Fruit fly (Drosophila melanogaster) whole organism, embryonic: ENCODE measurements around the gene CG42579.

Source experiments
- Atf3 ChIP-seq: fragments of 200-800 bp; sonication (Bioruptor generic); optimal IDR thresholded peaks from 3 replicates; lab custom pipeline; 2016; ENCODE audit warnings: missing biosample characterization, missing genetic modification characterization
- BtbVII ChIP-seq: fragments of 200-800 bp; sonication (Bioruptor generic); optimal IDR thresholded peaks from 3 replicates; lab custom pipeline; 2017; ENCODE audit warnings: missing biosample characterization, mild to moderate bottlenecking, missing genetic modification characterization
- CG10209 ChIP-seq: fragments of 200-800 bp; sonication (Bioruptor generic); optimal IDR thresholded peaks from 3 replicates; lab custom pipeline; 2017; ENCODE audit warnings: missing biosample characterization, mild to moderate bottlenecking, missing genetic modification characterization, missing genetic modification reagents
- CG10274 ChIP-seq: fragments of 200-800 bp; sonication (Bioruptor generic); optimal IDR thresholded peaks from 3 replicates; lab custom pipeline; 2017; ENCODE audit warnings: missing biosample characterization, mild to moderate bottlenecking, missing genetic modification characterization
- CG11398 ChIP-seq: fragments of 200-800 bp; sonication (Bioruptor generic); optimal IDR thresholded peaks from 2 replicates; lab custom pipeline; 2016; ENCODE audit warnings: missing biosample characterization, missing genetic modification characterization
- CG12155 ChIP-seq: fragments of 200-800 bp; sonication (Bioruptor generic); optimal IDR thresholded peaks from 3 replicates; lab custom pipeline; 2016; ENCODE audit warnings: missing biosample characterization, missing genetic modification characterization
- CG13424 ChIP-seq: fragments of 200-800 bp; sonication (Bioruptor generic); optimal IDR thresholded peaks from 2 replicates; lab custom pipeline; 2019; ENCODE audit warnings: missing biosample characterization, mild to moderate bottlenecking, missing genetic modification characterization, moderate library complexity
- CG13775 ChIP-seq: fragments of 200-800 bp; sonication (Bioruptor generic); optimal IDR thresholded peaks from 3 replicates; lab custom pipeline; 2017; ENCODE audit warnings: missing biosample characterization, mild to moderate bottlenecking, missing genetic modification characterization
- CG14050 ChIP-seq: fragments of 200-800 bp; sonication (Bioruptor generic); IDR thresholded peaks from 3 replicates; pipeline ENCODE4 v1.3.6; 2022; ENCODE audit warnings: missing biosample characterization, missing genetic modification characterization
- CG1529 ChIP-seq: fragments of 200-800 bp; sonication (Bioruptor generic); optimal IDR thresholded peaks from 3 replicates; lab custom pipeline; 2018; ENCODE audit warnings: missing biosample characterization, missing genetic modification characterization
- CG15601 ChIP-seq: fragments of 200-800 bp; sonication (Bioruptor generic); optimal IDR thresholded peaks from 3 replicates; lab custom pipeline; 2019; ENCODE audit warnings: missing biosample characterization, mild to moderate bottlenecking, missing genetic modification characterization, moderate library complexity
- CG1603 ChIP-seq: fragments of 200-800 bp; sonication (Bioruptor generic); optimal IDR thresholded peaks from 2 replicates; lab custom pipeline; 2019; ENCODE audit warnings: missing biosample characterization, mild to moderate bottlenecking, missing genetic modification characterization, moderate library complexity
- CG1647 ChIP-seq: fragments of 200-800 bp; sonication (Bioruptor generic); optimal IDR thresholded peaks from 3 replicates; lab custom pipeline; 2016; ENCODE audit warnings: missing biosample characterization, missing genetic modification characterization
- CG16863 ChIP-seq: fragments of 200-800 bp; sonication (Bioruptor generic); optimal IDR thresholded peaks from 3 replicates; lab custom pipeline; 2016; ENCODE audit warnings: missing biosample characterization, missing genetic modification characterization
- CG17612 ChIP-seq: fragments of 200-800 bp; sonication (Bioruptor generic); IDR thresholded peaks from 2 replicates; pipeline ENCODE4 v1.3.6; 2022; ENCODE audit warnings: missing biosample characterization, missing genetic modification characterization
- CG18011 ChIP-seq: fragments of 200-800 bp; sonication (Bioruptor generic); optimal IDR thresholded peaks from 2 replicates; lab custom pipeline; 2017; ENCODE audit warnings: missing biosample characterization, missing genetic modification characterization, mild to moderate bottlenecking, moderate library complexity, missing genotype
- CG2116 ChIP-seq: fragments of 200-800 bp; sonication (Bioruptor generic); optimal IDR thresholded peaks from 3 replicates; lab custom pipeline; 2018; ENCODE audit warnings: missing biosample characterization, mild to moderate bottlenecking, missing genetic modification characterization
- CG2199 ChIP-seq: fragments of 200-800 bp; sonication (Bioruptor generic); IDR thresholded peaks from 3 replicates; pipeline ENCODE4 v1.3.6; 2022; ENCODE audit warnings: missing biosample characterization, missing genetic modification characterization
- CG2678 ChIP-seq: fragments of 200-800 bp; sonication (Bioruptor generic); optimal IDR thresholded peaks from 3 replicates; lab custom pipeline; 2019; ENCODE audit warnings: missing biosample characterization, mild to moderate bottlenecking, missing genetic modification characterization, moderate library complexity
- CG3726 ChIP-seq: fragments of 200-800 bp; sonication (Bioruptor generic); IDR thresholded peaks from 3 replicates; pipeline ENCODE4, ENCODE4 v1.3.6; 2022; ENCODE audit warnings: missing biosample characterization, missing genetic modification characterization
- CG4328 ChIP-seq: fragments of 200-800 bp; sonication (Bioruptor generic); optimal IDR thresholded peaks from 3 replicates; lab custom pipeline; 2017; ENCODE audit warnings: missing biosample characterization, missing genetic modification reagents, missing genetic modification characterization
- CG5180 ChIP-seq: fragments of 200-800 bp; sonication (Bioruptor generic); optimal IDR thresholded peaks from 3 replicates; lab custom pipeline; 2017; ENCODE audit warnings: missing biosample characterization, missing genetic modification characterization, mild to moderate bottlenecking, moderate library complexity, missing genetic modification reagents
- CG6791 ChIP-seq: fragments of 200-800 bp; sonication (Bioruptor generic); IDR thresholded peaks from 3 replicates; pipeline ENCODE4 v1.3.6; 2022; ENCODE audit warnings: missing biosample characterization, missing genetic modification characterization; ENCODE audit not compliant: partially characterized antibody
- CG7928 ChIP-seq: fragments of 200-800 bp; sonication (Bioruptor generic); optimal IDR thresholded peaks from 2 replicates; lab custom pipeline; 2017; ENCODE audit warnings: missing biosample characterization, mild to moderate bottlenecking, missing genetic modification characterization
- CG9797 ChIP-seq: fragments of 200-800 bp; sonication (Bioruptor generic); optimal IDR thresholded peaks from 3 replicates; lab custom pipeline; 2018; ENCODE audit warnings: missing biosample characterization, mild to moderate bottlenecking, missing genetic modification characterization
- D ChIP-seq, 2 experiments: fragments of 200-800 bp in 1 of 2; fragments of >200 bp in 1 of 2; sonication (Bioruptor generic) in 1 of 2; optimal IDR thresholded peaks; 2 replicates in 1 of 2; 3 replicates in 1 of 2; lab custom pipeline; 2017; ENCODE audit warnings: mild to moderate bottlenecking in 1 of 2, missing biosample characterization in 1 of 2, missing genetic modification characterization in 1 of 2, missing genetic modification reagents in 1 of 2
- Dref ChIP-seq: fragments of 200-800 bp; sonication (Bioruptor generic); IDR thresholded peaks from 2 replicates; pipeline ENCODE4 v1.3.6; 2022; ENCODE audit warnings: missing biosample characterization, missing genetic modification characterization
- Fer3 ChIP-seq: fragments of 200-800 bp; sonication (Bioruptor generic); optimal IDR thresholded peaks from 2 replicates; lab custom pipeline; 2018; ENCODE audit warnings: missing biosample characterization, mild to moderate bottlenecking, missing genetic modification characterization, moderate library complexity
- H2.0 ChIP-seq: fragments of 200-800 bp; sonication (Bioruptor generic); IDR thresholded peaks from 2 replicates; pipeline ENCODE4 v1.3.6; 2022; ENCODE audit warnings: missing biosample characterization, missing genetic modification characterization
- Oaz ChIP-seq: fragments of 200-800 bp; sonication (Bioruptor generic); IDR thresholded peaks from 2 replicates; pipeline ENCODE4 v1.3.6; 2022; ENCODE audit warnings: missing biosample characterization, missing genetic modification characterization
- Oli ChIP-seq: fragments of 200-800 bp; sonication (Bioruptor generic); optimal IDR thresholded peaks from 2 replicates; lab custom pipeline; 2018; ENCODE audit warnings: missing biosample characterization, mild to moderate bottlenecking, missing genetic modification characterization, moderate library complexity
- Side ChIP-seq: fragments of 200-800 bp; sonication (Bioruptor generic); optimal IDR thresholded peaks from 2 replicates; lab custom pipeline; 2016; ENCODE audit warnings: missing biosample characterization, missing genetic modification characterization
- TFAM ChIP-seq: fragments of 200-800 bp; sonication (Bioruptor generic); optimal IDR thresholded peaks from 2 replicates; lab custom pipeline; 2017; ENCODE audit warnings: missing biosample characterization, missing genetic modification characterization, inconsistent platforms
- Taf1 ChIP-seq: fragments of 200-800 bp; sonication (Bioruptor generic); IDR thresholded peaks from 2 replicates; pipeline ENCODE4 v1.3.6; 2022; ENCODE audit warnings: missing biosample characterization, missing genetic modification characterization
- ato ChIP-seq: fragments of 200-800 bp; sonication (Bioruptor generic); IDR thresholded peaks from 2 replicates; pipeline ENCODE4 v1.3.6; 2022; ENCODE audit warnings: missing biosample characterization, missing genetic modification characterization; ENCODE audit not compliant: partially characterized antibody
- dmrt11E ChIP-seq: fragments of 200-800 bp; sonication (Bioruptor generic); optimal IDR thresholded peaks from 3 replicates; lab custom pipeline; 2018; ENCODE audit warnings: missing biosample characterization, mild to moderate bottlenecking, missing genetic modification characterization, moderate library complexity
- emc ChIP-seq: fragments of 200-800 bp; sonication (Bioruptor generic); optimal IDR thresholded peaks from 2 replicates; lab custom pipeline; 2016; ENCODE audit warnings: missing biosample characterization, missing genetic modification characterization
- gcm2 ChIP-seq: fragments of 200-800 bp; sonication (Bioruptor generic); optimal IDR thresholded peaks from 2 replicates; lab custom pipeline; 2016; ENCODE audit warnings: missing biosample characterization, missing genetic modification characterization
- hb ChIP-seq: fragments of 200-800 bp; sonication (Bioruptor generic); IDR thresholded peaks from 3 replicates; pipeline ENCODE4 v1.3.6; 2022; ENCODE audit warnings: missing biosample characterization, missing genetic modification characterization; ENCODE audit not compliant: partially characterized antibody
- mam ChIP-seq: fragments of 200-800 bp; sonication (Bioruptor generic); optimal IDR thresholded peaks from 3 replicates; lab custom pipeline; 2016; ENCODE audit warnings: missing biosample characterization, missing genetic modification characterization
- peb ChIP-seq: fragments of 200-800 bp; sonication (Bioruptor generic); IDR thresholded peaks from 2 replicates; pipeline ENCODE4 v1.3.6; 2022; ENCODE audit warnings: missing biosample characterization, missing genetic modification characterization
- run ChIP-seq: fragments of 200-800 bp; sonication (Bioruptor generic); optimal IDR thresholded peaks from 3 replicates; lab custom pipeline; 2018; ENCODE audit warnings: missing biosample characterization, mild to moderate bottlenecking, missing genetic modification characterization
- sens-2 ChIP-seq: fragments of 200-800 bp; sonication (Bioruptor generic); IDR thresholded peaks from 2 replicates; pipeline ENCODE4 v1.3.6; 2022; ENCODE audit warnings: missing biosample characterization, missing genetic modification characterization
- slbo ChIP-seq: fragments of 200-800 bp; sonication (Bioruptor generic); IDR thresholded peaks from 2 replicates; pipeline ENCODE4 v1.3.6; 2022; ENCODE audit warnings: missing biosample characterization, missing genetic modification characterization
- sqz ChIP-seq: fragments of 200-800 bp; sonication (Bioruptor generic); optimal IDR thresholded peaks from 3 replicates; lab custom pipeline; 2018; ENCODE audit warnings: missing biosample characterization, mild to moderate bottlenecking, missing genetic modification characterization
- sr ChIP-seq: fragments of 200-800 bp; sonication (Bioruptor generic); IDR thresholded peaks from 3 replicates; pipeline ENCODE4 v1.3.6; 2022; ENCODE audit warnings: missing biosample characterization, missing genetic modification characterization
- tin ChIP-seq: fragments of 200-800 bp; sonication (Bioruptor generic); optimal IDR thresholded peaks from 3 replicates; lab custom pipeline; 2016; ENCODE audit warnings: missing biosample characterization, missing genetic modification characterization
- tio ChIP-seq: fragments of 200-800 bp; sonication (Bioruptor generic); optimal IDR thresholded peaks from 2 replicates; lab custom pipeline; 2017; ENCODE audit warnings: missing biosample characterization, missing genetic modification characterization, inconsistent platforms
- ttk ChIP-seq: fragments of 200-800 bp; sonication (Bioruptor generic); IDR thresholded peaks from 2 replicates; pipeline ENCODE4 v2.1.2; 2022; ENCODE audit warnings: missing biosample characterization, missing genetic modification characterization
- unc-4 ChIP-seq: fragments of 200-800 bp; sonication (Bioruptor generic); IDR thresholded peaks from 2 replicates; pipeline ENCODE4 v1.3.6; 2022; ENCODE audit warnings: missing biosample characterization, missing genetic modification characterization; ENCODE audit not compliant: partially characterized antibody

Gene CG42579

dm6 chrX:20480382-20480781 lies 47.0 kb upstream of the CG42579 start (continued):
- TF ChIP-seq emc (GFP tag; lab: Kevin White, UChicago) (peak; percentile 46), tio (GFP tag; lab: Kevin White, UChicago) (no peak), mam (peak; percentile 77), CG2678 (tag; lab: Kevin White, UChicago) (no peak), Taf1 (no peak), ato (GFP tag; lab: Robert Waterston, UW) (no peak), peb (GFP tag; lab: Robert Waterston, UW) (no peak), CG5180 (no peak), ttk (GFP tag; lab: Robert Waterston, UW) (no peak), Atf3 (GFP tag; lab: Kevin White, UChicago) (peak; percentile 68), CG1647 (GFP tag; lab: Kevin White, UChicago) (peak; percentile 64), unc-4 (GFP tag; lab: Robert Waterston, UW) (no peak), CG11398 (GFP tag; lab: Kevin White, UChicago) (peak; percentile 65), CG2116 (GFP tag; lab: Kevin White, UChicago) (peak; percentile 24), CG10274 (GFP tag; lab: Kevin White, UChicago) (no peak), Side (GFP tag; lab: Kevin White, UChicago) (no peak), CG3726 (GFP tag; lab: Robert Waterston, UW) (0 out of 3 replicates have a peak, but pooled peaks have one; percentile 39), H2.0 (GFP tag; lab: Robert Waterston, UW) (peak; percentile 70), sqz (GFP tag; lab: Kevin White, UChicago) (no peak), CG15601 (tag; lab: Kevin White, UChicago) (no peak), CG10209 (no peak), CG2199 (GFP tag; lab: Robert Waterston, UW) (peak; percentile 54; the same call in 1 of the 3 replicates), CG13775 (peak; percentile 37), tin (GFP tag; lab: Kevin White, UChicago) (peak; percentile 66), dmrt11E (tag; lab: Kevin White, UChicago) (peak; percentile 75), Dref (GFP tag; lab: Robert Waterston, UW) (no peak), BtbVII (GFP tag; lab: Kevin White, UChicago) (peak; percentile 48), CG14050 (GFP tag; lab: Robert Waterston, UW) (peak; percentile 53), gcm2 (GFP tag; lab: Kevin White, UChicago) (peak; percentile 29), sr (GFP tag; lab: Robert Waterston, UW) (no peak), CG4328 (no peak), Oaz (GFP tag; lab: Robert Waterston, UW) (0 out of 2 replicates have a peak, but pooled peaks have one; percentile 31), CG12155 (GFP tag; lab: Kevin White, UChicago) (peak; percentile 63), run (tag; lab: Kevin White, UChicago) (peak; percentile 14), CG9797 (GFP tag; lab: Kevin White, UChicago) (no peak), CG1603 (no peak), Oli (peak; percentile 78), TFAM (GFP tag; lab: Kevin White, UChicago) (no peak), CG16863 (GFP tag; lab: Kevin White, UChicago) (peak; percentile 70), Fer3 (tag; lab: Kevin White, UChicago) (peak; percentile 69), CG6791 (GFP tag; lab: Robert Waterston, UW) (no peak), CG7928 (GFP tag; lab: Kevin White, UChicago) (no peak), CG1529 (GFP tag; lab: Kevin White, UChicago) (no peak), sens-2 (GFP tag; lab: Robert Waterston, UW) (peak; percentile 46; the same call in 1 of the 2 replicates), slbo (GFP tag; lab: Robert Waterston, UW) (peak; percentile 79), hb (GFP tag; lab: Robert Waterston, UW) (no peak), D (optimal IDR thresholded peaks at IDR 0.05; lab: Kevin White, UChicago) (no peak), D (GFP tag; optimal IDR thresholded peaks at IDR 0.05; lab: Kevin White, UChicago) (peak; percentile 47), CG13424 (peak; percentile 48), CG18011 (peak; percentile 36), CG17612 (no peak)
